Worm (Caenorhabditis elegans) whole organism, young adult: ENCODE data around the gene T26C11.8.

Experiments used
- B0261.1 ChIP-seq: sonication (generic microtip); optimal IDR thresholded peaks from 2 replicates; lab custom pipeline; 2016; ENCODE audit warnings: mild to moderate bottlenecking, missing genetic modification characterization, moderate library complexity, missing compliant biosample characterization
- C17E4.6 ChIP-seq: fragments of 200-800 bp; sonication (Bioruptor generic); IDR thresholded peaks from 2 replicates; pipeline ENCODE4 v1.3.6; 2022; ENCODE audit warnings: missing genetic modification reagents, missing genetic modification characterization, missing compliant biosample characterization
- F10E7.11 ChIP-seq: sonication (generic microtip); optimal IDR thresholded peaks from 2 replicates; lab custom pipeline; 2017; ENCODE audit warnings: mild to moderate bottlenecking, missing genetic modification characterization, moderate library complexity, missing compliant biosample characterization
- F39B2.1 ChIP-seq: fragments of 200-800 bp; sonication (Bioruptor generic); IDR thresholded peaks from 2 replicates; pipeline ENCODE4 v1.3.6; 2022; ENCODE audit warnings: missing genetic modification reagents, missing genetic modification characterization, missing compliant biosample characterization
- F52B5.7 ChIP-seq: sonication (generic microtip); optimal IDR thresholded peaks from 2 replicates; lab custom pipeline; 2016; ENCODE audit warnings: mild to moderate bottlenecking, missing genetic modification characterization, missing compliant biosample characterization
- Y53G8AR.9 ChIP-seq: fragments of 200-800 bp; sonication (Bioruptor generic); conservative IDR thresholded peaks from 2 replicates; pipeline ENCODE4 v1.3.6; 2022; ENCODE audit warnings: missing genetic modification reagents, missing genetic modification characterization, missing compliant biosample characterization
- Y56A3A.18 ChIP-seq: fragments of 200-800 bp; sonication (Bioruptor generic); IDR thresholded peaks from 2 replicates; pipeline ENCODE4 v1.3.6; 2022; ENCODE audit warnings: missing genetic modification reagents, missing genetic modification characterization, missing compliant biosample characterization
- Y95B8A.8 ChIP-seq: fragments of 200-800 bp; sonication (Bioruptor generic); IDR thresholded peaks from 2 replicates; pipeline ENCODE4 v1.3.6; 2022; ENCODE audit warnings: missing genetic modification reagents, missing genetic modification characterization, missing compliant biosample characterization
- ZK185.1 ChIP-seq: sonication (generic microtip); optimal IDR thresholded peaks from 2 replicates; lab custom pipeline; 2016; ENCODE audit warnings: mild to moderate bottlenecking, missing genetic modification characterization, missing compliant biosample characterization; ENCODE audit not compliant: poor library complexity, severe bottlenecking
- ama-1 ChIP-seq, 3 experiments: fragments of 150-350 bp in 1 of 3; sonication (generic microtip) in 2 of 3; optimal IDR thresholded peaks; 2 replicates each; lab custom pipeline; 2014 to 2018; ENCODE audit warnings: missing biosample characterization in 2 of 3, missing genetic modification characterization in 2 of 3, missing genetic modification reagents in 2 of 3
- aptf-3 ChIP-seq: fragments of 200-800 bp; sonication (Bioruptor generic); IDR thresholded peaks from 2 replicates; pipeline ENCODE4 v1.3.6; 2022; ENCODE audit warnings: missing genetic modification characterization, missing compliant biosample characterization
- attf-3 ChIP-seq: fragments of 200-800 bp; sonication (Bioruptor generic); conservative IDR thresholded peaks from 2 replicates; pipeline ENCODE4 v1.3.6; 2022; ENCODE audit warnings: missing genetic modification reagents, missing genetic modification characterization, missing compliant biosample characterization
- bed-2 ChIP-seq: fragments of 200-800 bp; sonication (Bioruptor generic); IDR thresholded peaks from 2 replicates; pipeline ENCODE4 v1.3.6; 2022; ENCODE audit warnings: missing genetic modification reagents, missing genetic modification characterization, missing compliant biosample characterization
- cebp-2 ChIP-seq: fragments of 200-800 bp; sonication (Bioruptor generic); IDR thresholded peaks from 2 replicates; pipeline ENCODE4 v1.3.6; 2022; ENCODE audit warnings: missing genetic modification characterization, missing compliant biosample characterization
- ceh-27 ChIP-seq: fragments of 200-800 bp; sonication (Bioruptor generic); optimal IDR thresholded peaks from 2 replicates; lab custom pipeline; 2018; ENCODE audit warnings: mild to moderate bottlenecking, missing genetic modification characterization, moderate library complexity, missing compliant biosample characterization
- ceh-40 ChIP-seq: fragments of 200-800 bp; sonication (Bioruptor generic); IDR thresholded peaks from 2 replicates; pipeline ENCODE4 v1.3.6; 2022; ENCODE audit warnings: missing genetic modification characterization, missing compliant biosample characterization
- ceh-91 ChIP-seq: fragments of 200-800 bp; sonication (Bioruptor generic); IDR thresholded peaks from 2 replicates; pipeline ENCODE4 v1.3.6; 2022; ENCODE audit warnings: missing genetic modification reagents, missing genetic modification characterization, missing compliant biosample characterization
- chd-7 ChIP-seq: sonication (generic microtip); optimal IDR thresholded peaks from 2 replicates; lab custom pipeline; 2016; ENCODE audit warnings: mild to moderate bottlenecking, missing genetic modification characterization, moderate library complexity, missing compliant biosample characterization
- dox-1 ChIP-seq: fragments of 200-800 bp; sonication (Bioruptor generic); IDR thresholded peaks from 2 replicates; pipeline ENCODE4 v1.3.6; 2022; ENCODE audit warnings: missing genetic modification reagents, missing genetic modification characterization, missing compliant biosample characterization
- egl-18 ChIP-seq: fragments of 200-800 bp; sonication (Bioruptor generic); IDR thresholded peaks from 2 replicates; pipeline ENCODE4 v1.3.6; 2022; ENCODE audit warnings: missing genetic modification reagents, missing genetic modification characterization, missing compliant biosample characterization
- egl-44 ChIP-seq: fragments of 200-800 bp; sonication (Bioruptor generic); IDR thresholded peaks from 2 replicates; pipeline ENCODE4 v1.3.6; 2022; ENCODE audit warnings: missing genetic modification reagents, missing genetic modification characterization, missing compliant biosample characterization
- egrh-3 ChIP-seq: fragments of 200-800 bp; sonication (Bioruptor generic); IDR thresholded peaks from 2 replicates; pipeline ENCODE4 v1.3.6; 2022; ENCODE audit warnings: missing genetic modification reagents, missing genetic modification characterization, missing compliant biosample characterization
- ekl-4 ChIP-seq: fragments of 200-800 bp; sonication (Bioruptor generic); IDR thresholded peaks from 2 replicates; pipeline ENCODE4 v1.3.6; 2022; ENCODE audit warnings: missing genetic modification reagents, missing genetic modification characterization, missing compliant biosample characterization
- ets-4 ChIP-seq: fragments of 200-800 bp; sonication (Bioruptor generic); optimal IDR thresholded peaks from 2 replicates; lab custom pipeline; 2018; ENCODE audit warnings: mild to moderate bottlenecking, missing genetic modification characterization, missing compliant biosample characterization
- gei-17 ChIP-seq: fragments of 200-800 bp; sonication (Bioruptor generic); optimal IDR thresholded peaks from 2 replicates; lab custom pipeline; 2018; ENCODE audit warnings: mild to moderate bottlenecking, missing genetic modification characterization, missing compliant biosample characterization
- him-1 ChIP-seq: sonication (generic microtip); optimal IDR thresholded peaks from 2 replicates; lab custom pipeline; 2016; ENCODE audit warnings: missing genotype, missing genetic modification reagents, missing genetic modification characterization, missing compliant biosample characterization
- hlh-12 ChIP-seq: sonication (generic microtip); optimal IDR thresholded peaks from 2 replicates; lab custom pipeline; 2016; ENCODE audit warnings: missing genetic modification characterization, missing compliant biosample characterization
- hmg-1.2 ChIP-seq: fragments of 200-800 bp; sonication (Bioruptor generic); IDR thresholded peaks from 2 replicates; pipeline ENCODE4 v1.3.6; 2022; ENCODE audit warnings: missing genetic modification reagents, missing genetic modification characterization, missing compliant biosample characterization
- hrde-1 ChIP-seq: sonication (generic microtip); optimal IDR thresholded peaks from 2 replicates; lab custom pipeline; 2016; ENCODE audit warnings: missing genetic modification characterization, mild to moderate bottlenecking, missing compliant biosample characterization, moderate library complexity, missing genotype, missing genetic modification reagents, borderline replicate concordance
- lin-40 ChIP-seq: sonication (generic microtip); optimal IDR thresholded peaks from 2 replicates; lab custom pipeline; 2016; ENCODE audit warnings: missing genetic modification characterization, mild to moderate bottlenecking, missing compliant biosample characterization, missing genotype, missing genetic modification reagents
- lin-54 ChIP-seq: fragments of 200-800 bp; sonication (Bioruptor generic); optimal IDR thresholded peaks from 2 replicates; lab custom pipeline; 2018; ENCODE audit warnings: mild to moderate bottlenecking, missing genetic modification characterization, missing compliant biosample characterization
- lir-1 ChIP-seq: fragments of 200-800 bp; sonication (Bioruptor generic); conservative IDR thresholded peaks from 2 replicates; pipeline ENCODE4 v1.3.6; 2022; ENCODE audit warnings: missing genetic modification reagents, missing genetic modification characterization, missing compliant biosample characterization
- lsl-1 ChIP-seq: fragments of 200-800 bp; sonication (Bioruptor generic); optimal IDR thresholded peaks from 2 replicates; lab custom pipeline; 2018; ENCODE audit warnings: mild to moderate bottlenecking, missing genetic modification characterization, moderate library complexity, missing compliant biosample characterization
- madf-10 ChIP-seq: sonication (generic microtip); optimal IDR thresholded peaks from 2 replicates; lab custom pipeline; 2016; ENCODE audit warnings: mild to moderate bottlenecking, missing genetic modification characterization, missing compliant biosample characterization
- madf-8 ChIP-seq: fragments of 200-800 bp; sonication (Bioruptor generic); conservative IDR thresholded peaks from 2 replicates; pipeline ENCODE4 v1.3.6; 2022; ENCODE audit warnings: missing genetic modification reagents, missing genetic modification characterization, missing compliant biosample characterization
- mel-28 ChIP-seq: sonication (generic microtip); optimal IDR thresholded peaks from 2 replicates; lab custom pipeline; 2016; ENCODE audit warnings: borderline replicate concordance, mild to moderate bottlenecking, missing genetic modification characterization, missing compliant biosample characterization
- mes-4 ChIP-seq: sonication (generic microtip); optimal IDR thresholded peaks from 2 replicates; lab custom pipeline; 2016; ENCODE audit warnings: missing genotype, missing genetic modification characterization, missing compliant biosample characterization
- nfyb-1 ChIP-seq: fragments of 200-800 bp; sonication (Bioruptor generic); IDR thresholded peaks from 2 replicates; pipeline ENCODE4 v1.3.6; 2022; ENCODE audit warnings: missing genetic modification reagents, missing genetic modification characterization, missing compliant biosample characterization
- nhr-179 ChIP-seq: sonication (generic microtip); optimal IDR thresholded peaks from 2 replicates; lab custom pipeline; 2016; ENCODE audit warnings: mild to moderate bottlenecking, missing genetic modification characterization, missing compliant biosample characterization
- nhr-90 ChIP-seq: sonication (generic microtip); optimal IDR thresholded peaks from 2 replicates; lab custom pipeline; 2016; ENCODE audit warnings: missing genotype, mild to moderate bottlenecking, missing genetic modification characterization, missing compliant biosample characterization
- rcor-1 ChIP-seq: fragments of 200-800 bp; sonication (Bioruptor generic); IDR thresholded peaks from 2 replicates; pipeline ENCODE4 v1.3.6; 2022; ENCODE audit warnings: missing genetic modification reagents, missing genetic modification characterization, missing compliant biosample characterization
- somi-1 ChIP-seq: fragments of 200-800 bp; sonication (Bioruptor generic); optimal IDR thresholded peaks from 2 replicates; lab custom pipeline; 2018; ENCODE audit warnings: mild to moderate bottlenecking, missing genetic modification characterization, missing compliant biosample characterization
- tbp1 ChIP-seq: fragments of 200-800 bp; sonication (Bioruptor generic); optimal IDR thresholded peaks from 2 replicates; lab custom pipeline; 2018; ENCODE audit warnings: mild to moderate bottlenecking, missing genetic modification characterization, missing compliant biosample characterization
- xnd-1 ChIP-seq: sonication (generic microtip); optimal IDR thresholded peaks from 2 replicates; lab custom pipeline; 2016; ENCODE audit warnings: missing genotype, missing genetic modification reagents, missing genetic modification characterization, missing compliant biosample characterization
- zim-3 ChIP-seq: sonication (generic microtip); optimal IDR thresholded peaks from 2 replicates; lab custom pipeline; 2017; ENCODE audit warnings: mild to moderate bottlenecking, missing genetic modification characterization, moderate library complexity, missing compliant biosample characterization
- ztf-18 ChIP-seq: sonication (generic microtip); optimal IDR thresholded peaks from 2 replicates; lab custom pipeline; 2016; ENCODE audit warnings: missing genotype, mild to moderate bottlenecking, missing genetic modification characterization, missing compliant biosample characterization
- ztf-25 ChIP-seq: fragments of 200-800 bp; sonication (Bioruptor generic); IDR thresholded peaks from 2 replicates; pipeline ENCODE4 v1.3.6; 2022; ENCODE audit warnings: missing genetic modification reagents, missing genetic modification characterization, missing compliant biosample characterization
- ztf-3 ChIP-seq: fragments of 200-800 bp; sonication (Bioruptor generic); optimal IDR thresholded peaks from 2 replicates; lab custom pipeline; 2018; ENCODE audit warnings: mild to moderate bottlenecking, missing genetic modification characterization, missing compliant biosample characterization
- ztf-6 ChIP-seq: fragments of 200-800 bp; sonication (Bioruptor generic); IDR thresholded peaks from 2 replicates; pipeline ENCODE4 v1.3.6; 2022; ENCODE audit warnings: missing genetic modification reagents, missing genetic modification characterization, missing compliant biosample characterization

The T26C11.8 gene

ce11 chrX:1909353-1909752 is 48.8 kb downstream of the T26C11.8 start (continued):
- TF ChIP-seq hrde-1 (tag; lab: Kevin White, UChicago) (no peak), chd-7 (tag; lab: Kevin White, UChicago) (peak; percentile 64), B0261.1 (tag; lab: Kevin White, UChicago) (peak; percentile 52), zim-3 (tag; lab: Kevin White, UChicago) (no peak), madf-8 (GFP tag; lab: Robert Waterston, UW) (no peak), Y56A3A.18 (GFP tag; lab: Robert Waterston, UW) (peak; percentile 96), ztf-18 (no peak), rcor-1 (GFP tag; lab: Robert Waterston, UW) (peak; percentile 76), bed-2 (GFP tag; lab: Robert Waterston, UW) (no peak), ztf-25 (GFP tag; lab: Robert Waterston, UW) (no peak), ekl-4 (GFP tag; lab: Robert Waterston, UW) (no peak; the same call in 1 of the 2 replicates), madf-10 (tag; lab: Kevin White, UChicago) (peak; percentile 58), ceh-27 (GFP tag; lab: Kevin White, UChicago) (peak; percentile 81), nfyb-1 (GFP tag; lab: Robert Waterston, UW) (peak; percentile 92), F39B2.1 (GFP tag; lab: Robert Waterston, UW) (no peak), hlh-12 (no peak), Y53G8AR.9 (GFP tag; lab: Robert Waterston, UW) (peak; percentile 90), F10E7.11 (tag; lab: Kevin White, UChicago) (peak; percentile 42), lir-1 (GFP tag; lab: Robert Waterston, UW) (peak; percentile 73), F52B5.7 (peak; percentile 65), lin-40 (tag; lab: Kevin White, UChicago) (peak; percentile 97), ama-1 (optimal IDR thresholded peaks at IDR 0.05; lab: Kevin White, UChicago) (no peak), ama-1 (GFP tag; optimal IDR thresholded peaks at IDR 0.05; lab: Kevin White, UChicago) (no peak), ets-4 (GFP tag; lab: Kevin White, UChicago) (peak; percentile 40), egl-18 (0 out of 2 replicates have a peak, but pooled peaks have one; percentile 65), him-1 (tag; lab: Kevin White, UChicago) (no peak), hmg-1.2 (GFP tag; lab: Robert Waterston, UW) (peak; percentile 75; the same call in 1 of the 2 replicates), C17E4.6 (GFP tag; lab: Robert Waterston, UW) (0 out of 2 replicates have a peak, but pooled peaks have one; percentile 35), egrh-3 (no peak), mel-28 (tag; lab: Kevin White, UChicago) (peak; percentile 10), aptf-3 (GFP tag; lab: Robert Waterston, UW) (0 out of 2 replicates have a peak, but pooled peaks have one; percentile 14), egl-44 (GFP tag; lab: Robert Waterston, UW) (no peak), dox-1 (GFP tag; lab: Robert Waterston, UW) (peak; percentile 97), lsl-1 (no peak), ZK185.1 (tag; lab: Kevin White, UChicago) (no peak), ztf-6 (GFP tag; lab: Robert Waterston, UW) (peak; percentile 76), lin-54 (GFP tag; lab: Kevin White, UChicago) (peak; percentile 63), ceh-91 (GFP tag; lab: Robert Waterston, UW) (no peak), ceh-40 (GFP tag; lab: Robert Waterston, UW) (no peak), mes-4 (no peak), nhr-179 (no peak), tbp1 (GFP tag; lab: Kevin White, UChicago) (no peak), gei-17 (GFP tag; lab: Kevin White, UChicago) (peak; percentile 95), somi-1 (GFP tag; lab: Kevin White, UChicago) (peak; percentile 19), nhr-90 (tag; lab: Kevin White, UChicago) (no peak), cebp-2 (GFP tag; lab: Robert Waterston, UW) (0 out of 2 replicates have a peak, but pooled peaks have one; percentile 73), xnd-1 (no peak), attf-3 (GFP tag; lab: Robert Waterston, UW) (no peak), Y95B8A.8 (GFP tag; lab: Robert Waterston, UW) (0 out of 2 replicates have a peak, but pooled peaks have one; percentile 32), ztf-3 (GFP tag; lab: Kevin White, UChicago) (peak; percentile 62)
